Fruit fly (Drosophila melanogaster) Kc167 (cell line): Measurements from ENCODE around the gene FoxL1.

ENCODE experiments used
- insv ChIP-seq: fragments of >200 bp; optimal IDR thresholded peaks from 3 replicates; lab custom pipeline; 2018; ENCODE audit warnings: missing external identifiers
- psq ChIP-seq: fragments of >200 bp; optimal IDR thresholded peaks from 2 replicates; lab custom pipeline; 2017; ENCODE audit warnings: missing external identifiers

DNA sequence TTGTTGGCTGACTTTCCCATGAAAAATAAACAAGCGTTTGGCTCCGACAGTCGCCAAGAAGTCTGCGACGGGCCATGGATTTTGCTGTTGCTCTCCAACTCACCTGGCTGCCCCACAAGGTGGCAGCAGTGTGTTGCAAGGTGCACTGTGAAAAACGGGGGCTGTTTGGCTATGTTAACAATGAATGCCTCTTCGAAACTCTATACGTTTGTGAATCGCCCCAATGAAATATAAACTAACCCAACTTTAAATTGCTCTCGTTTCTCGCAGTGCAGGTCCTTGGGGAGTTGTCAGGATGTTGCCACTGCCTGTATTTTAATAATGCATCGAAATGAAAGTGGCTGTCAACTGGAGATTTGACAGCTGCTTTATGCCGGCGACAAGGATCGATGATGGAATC is 4.3 kb upstream of the FoxL1 start:
- TF ChIP-seq insv (no peak), psq (lab: Kevin White, UChicago) (no peak)
